Worm (Caenorhabditis elegans): Measurements from ENCODE around the gene F49H6.15.

The F49H6.15 gene

ce11 chrV:17001167-17001566 lies 25.0 kb downstream of the F49H6.15 start, which contains the start of gene sri-9:
sri-9 (plus strand) TSS chrV:17001467.
- TF ChIP-seq hlh-13 (GFP tag; optimal IDR thresholded peaks at IDR 0.05) (no peak), madf-2 (tag; optimal IDR thresholded peaks at IDR 0.05) (no peak), C08G9.2 (tag; optimal IDR thresholded peaks at IDR 0.05) (no peak)

DNA sequence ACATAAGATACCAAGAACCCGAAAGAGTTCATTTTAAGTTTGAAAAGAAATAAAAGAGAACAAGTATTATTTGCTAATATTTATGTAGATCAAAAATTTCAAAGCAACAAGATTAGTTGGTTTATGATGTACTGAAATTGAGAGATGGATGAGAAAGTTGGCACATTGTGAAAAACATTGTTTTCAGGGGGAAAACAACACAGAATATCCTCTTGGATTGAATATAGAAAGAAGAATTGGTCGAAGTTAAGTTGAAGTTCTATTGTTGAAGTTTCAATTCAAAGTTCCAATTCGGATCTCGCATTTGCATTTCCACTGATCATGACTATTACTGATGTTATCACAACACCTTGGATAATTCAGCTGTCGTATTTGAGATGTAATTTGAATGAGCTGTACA lies 25.6 kb downstream of the F49H6.15 start:
- no peak for TF ChIP-seq ceh-2 (tag; optimal IDR thresholded peaks at IDR 0.05)
- no peak for TF ChIP-seq ahr-1 (tag; optimal IDR thresholded peaks at IDR 0.05)
- no peak for TF ChIP-seq ttx-3 (tag; optimal IDR thresholded peaks at IDR 0.05)
- no peak for TF ChIP-seq nfya-1 (tag; optimal IDR thresholded peaks at IDR 0.05)
- no peak for TF ChIP-seq nhr-232 (tag; optimal IDR thresholded peaks at IDR 0.05)
- TF ChIP-seq ztf-16 (tag; optimal IDR thresholded peaks at IDR 0.05), result no peak
- no peak for TF ChIP-seq pqm-1 (tag; optimal IDR thresholded peaks at IDR 0.05)
- TF ChIP-seq fkh-6 (tag; optimal IDR thresholded peaks at IDR 0.05), result no peak
- no peak for TF ChIP-seq zip-5 (tag; optimal IDR thresholded peaks at IDR 0.05)
- TF ChIP-seq odd-2 (tag; optimal IDR thresholded peaks at IDR 0.05), result no peak
- no peak for TF ChIP-seq ets-4 (tag; optimal IDR thresholded peaks at IDR 0.05)
- TF ChIP-seq lin-11 (tag; optimal IDR thresholded peaks at IDR 0.05), result no peak
- TF ChIP-seq ceh-45 (GFP tag; IDR thresholded peaks at IDR 0.05), result no peak
- TF ChIP-seq C38D4.7 (GFP tag; optimal IDR thresholded peaks at IDR 0.05), result no peak
- TF ChIP-seq che-1 (tag; optimal IDR thresholded peaks at IDR 0.05), result no peak
- no peak for TF ChIP-seq gmeb-2 (tag; optimal IDR thresholded peaks at IDR 0.05)

DNA sequence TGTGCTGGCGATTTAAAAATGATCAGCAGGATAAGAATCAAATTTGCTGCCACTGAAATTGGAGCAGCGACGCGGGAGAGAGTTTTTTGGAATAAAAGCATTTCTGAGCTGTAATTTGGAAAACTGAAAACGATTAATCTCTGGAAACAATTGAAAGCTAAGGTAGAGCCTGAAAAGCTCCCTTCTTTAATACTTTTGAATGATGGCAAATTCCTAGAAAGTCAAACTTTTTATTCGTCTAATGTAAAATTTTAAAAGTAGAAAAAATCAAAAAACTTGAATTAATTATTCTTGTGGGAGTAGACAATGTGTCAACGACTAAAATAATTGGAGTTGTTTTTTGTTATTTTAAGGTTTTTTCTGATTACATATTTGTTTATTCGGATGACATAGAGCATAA lies 26.0 kb downstream of the F49H6.15 start, which contains the start of gene str-217:
Gene str-217, minus strand, starts transcription at position 101 of the 400 bp plus-strand sequence.
- TF ChIP-seq T23F11.4 (GFP tag; optimal IDR thresholded peaks at IDR 0.05), result no peak
- TF ChIP-seq F13H6.1 (tag; optimal IDR thresholded peaks at IDR 0.05), result no peak
- no peak for TF ChIP-seq hlh-8 (tag; optimal IDR thresholded peaks at IDR 0.05)
- no peak for TF ChIP-seq tbx-2 (tag; optimal IDR thresholded peaks at IDR 0.05)

- TF ChIP-seq pha-2 (tag; optimal IDR thresholded peaks at IDR 0.05), result no peak
- TF ChIP-seq nhr-232 (tag; optimal IDR thresholded peaks at IDR 0.05), result no peak
- TF ChIP-seq fax-1 (tag; optimal IDR thresholded peaks at IDR 0.05), result no peak
- no peak for TF ChIP-seq odd-2 (tag; optimal IDR thresholded peaks at IDR 0.05)
- TF ChIP-seq pat-9 (tag; optimal IDR thresholded peaks at IDR 0.05), result no peak
- no peak for TF ChIP-seq ceh-22 (tag; optimal IDR thresholded peaks at IDR 0.05)
- TF ChIP-seq C38D4.7 (GFP tag; optimal IDR thresholded peaks at IDR 0.05), result no peak
- TF ChIP-seq ceh-14 (tag; optimal IDR thresholded peaks at IDR 0.05), result no peak
- no peak for TF ChIP-seq syd-9 (tag; optimal IDR thresholded peaks at IDR 0.05)
- no peak for TF ChIP-seq fkh-6 (tag; optimal IDR thresholded peaks at IDR 0.05)
- no peak for TF ChIP-seq sox-4 (tag; optimal IDR thresholded peaks at IDR 0.05)
Measured at ce11 chrV:16992383-16992782, 33.8 kb downstream of the F49H6.15 start.

- no peak for TF ChIP-seq nhr-232 (tag; optimal IDR thresholded peaks at IDR 0.05)
- no peak for TF ChIP-seq elt-4 (tag; optimal IDR thresholded peaks at IDR 0.05)
- TF ChIP-seq sox-4 (tag; optimal IDR thresholded peaks at IDR 0.05), result no peak
- TF ChIP-seq lin-11 (tag; optimal IDR thresholded peaks at IDR 0.05), result no peak
- TF ChIP-seq pros-1 (tag; optimal IDR thresholded peaks at IDR 0.05), result no peak
- TF ChIP-seq fkh-6 (tag; optimal IDR thresholded peaks at IDR 0.05), result no peak
- no peak for TF ChIP-seq mec-3 (tag; optimal IDR thresholded peaks at IDR 0.05; ENCODE audit: borderline replicate concordance)
- no peak for TF ChIP-seq ref-2 (tag; optimal IDR thresholded peaks at IDR 0.05)
- TF ChIP-seq ets-4 (tag; optimal IDR thresholded peaks at IDR 0.05), result no peak
- TF ChIP-seq ceh-22 (tag; optimal IDR thresholded peaks at IDR 0.05), result no peak
- no peak for TF ChIP-seq ceh-14 (tag; optimal IDR thresholded peaks at IDR 0.05)
Measured at ce11 chrV:16991734-16992133, 34.5 kb downstream of the F49H6.15 start, which contains the start of gene srz-95. srz-95 (plus strand) TSS chrV:16992034.

All from whole organism, late embryonic.